Fruit fly (Drosophila melanogaster): ENCODE results near the gene CG34112.

DNA sequence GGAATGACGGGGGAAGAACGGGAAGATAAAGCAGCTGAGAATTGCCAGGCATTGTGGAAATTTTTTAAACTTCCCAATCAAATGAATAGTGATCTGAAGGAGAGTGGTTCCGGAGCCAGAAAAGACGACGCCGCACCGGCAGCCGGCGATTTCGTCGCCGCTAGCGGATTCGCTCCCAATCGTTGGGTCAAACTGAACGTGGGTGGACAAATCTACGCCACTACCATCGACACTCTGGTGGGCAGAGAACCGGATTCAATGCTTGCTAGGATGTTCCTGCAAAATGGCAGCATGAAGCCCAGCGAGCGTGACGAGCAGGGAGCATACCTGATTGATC lies 6.4 kb upstream of the CG34112 start, which contains the start of gene CG14647:
- no peak for TF ChIP-seq CG8319 (GFP tag; optimal IDR thresholded peaks at IDR 0.05)
- no peak for TF ChIP-seq Sox102F (GFP tag; optimal IDR thresholded peaks at IDR 0.05)
- no peak for TF ChIP-seq CG15336 (GFP tag; IDR thresholded peaks at IDR 0.05)
- TF ChIP-seq cyc (GFP tag; optimal IDR thresholded peaks at IDR 0.05): no peak
- TF ChIP-seq pdm3 (GFP tag; optimal IDR thresholded peaks at IDR 0.05): no peak

All from whole organism, prepupa.